Worm (Caenorhabditis elegans): ENCODE measurements around the gene acs-2.

DNA sequence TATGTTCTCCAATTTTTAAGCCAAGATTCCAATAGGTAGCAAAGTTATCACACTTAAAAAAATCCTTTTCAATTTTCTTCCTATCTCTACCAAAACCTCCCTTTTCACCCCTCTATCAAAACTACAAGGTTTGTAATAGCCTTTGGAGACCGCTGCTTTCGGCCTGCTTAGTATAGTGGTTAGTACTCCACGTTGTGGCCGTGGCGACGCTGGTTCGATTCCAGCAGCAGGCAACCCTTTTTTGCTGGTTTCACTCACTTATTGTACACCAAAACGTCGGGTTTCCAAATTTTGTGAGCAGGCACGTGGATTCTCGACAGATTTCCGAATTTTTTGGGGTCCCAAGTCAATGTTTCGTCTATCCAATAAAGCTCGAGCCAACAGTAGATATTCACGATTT lies 13.3 kb upstream of the acs-2 start:
- TF ChIP-seq ztf-23 (GFP tag; IDR thresholded peaks at IDR 0.05) (peak; percentile 73), tab-1 (GFP tag; IDR thresholded peaks at IDR 0.05) (peak; percentile 81), ztf-29 (GFP tag; IDR thresholded peaks at IDR 0.05) (peak; percentile 55; the same call in 1 of the 2 replicates), flt-1 (GFP tag; IDR thresholded peaks at IDR 0.05) (peak; percentile 86), ref-1 (GFP tag; conservative IDR thresholded peaks at IDR 0.05) (no peak), T22C8.4 (GFP tag; IDR thresholded peaks at IDR 0.05) (no peak)
